Fruit fly (Drosophila melanogaster) whole organism, embryonic: ENCODE data around the gene CG10283.
A peak's percentile ranks its signal among the peaks of the same experiment; 100 is the strongest.

ENCODE experiments used
- CG10267 ChIP-seq: fragments of 200-800 bp; sonication (Bioruptor generic); optimal IDR thresholded peaks from 2 replicates; lab custom pipeline; 2018; ENCODE audit warnings: missing biosample characterization, mild to moderate bottlenecking, missing genetic modification characterization, moderate library complexity
- CG11504 ChIP-seq: fragments of 200-800 bp; sonication (Bioruptor generic); optimal IDR thresholded peaks from 3 replicates; lab custom pipeline; 2019; ENCODE audit warnings: missing biosample characterization, mild to moderate bottlenecking, missing genetic modification characterization, moderate library complexity
- CG12299 ChIP-seq: fragments of 200-800 bp; sonication (Bioruptor generic); optimal IDR thresholded peaks from 2 replicates; lab custom pipeline; 2018; ENCODE audit warnings: missing biosample characterization, mild to moderate bottlenecking, missing genetic modification characterization
- CG13894 ChIP-seq: fragments of 200-800 bp; sonication (Bioruptor generic); optimal IDR thresholded peaks from 3 replicates; lab custom pipeline; 2018; ENCODE audit warnings: missing biosample characterization, mild to moderate bottlenecking, missing genetic modification characterization, moderate library complexity
- CG14710 ChIP-seq: fragments of 200-800 bp; sonication (Bioruptor generic); optimal IDR thresholded peaks from 3 replicates; lab custom pipeline; 2019; ENCODE audit warnings: missing biosample characterization, mild to moderate bottlenecking, missing genetic modification characterization, moderate library complexity
- CG14860 ChIP-seq: fragments of 200-800 bp; sonication (Bioruptor generic); IDR thresholded peaks from 3 replicates; pipeline ENCODE4 v1.3.6; 2022; ENCODE audit warnings: missing biosample characterization, missing genetic modification characterization; ENCODE audit not compliant: partially characterized antibody
- CG17186 ChIP-seq: fragments of 200-800 bp; sonication (Bioruptor generic); optimal IDR thresholded peaks from 3 replicates; lab custom pipeline; 2017; ENCODE audit warnings: missing biosample characterization, missing genetic modification reagents, missing genetic modification characterization
- CG17361 ChIP-seq: fragments of 200-800 bp; sonication (Bioruptor generic); IDR thresholded peaks from 3 replicates; pipeline ENCODE4 v1.3.6; 2022; ENCODE audit warnings: missing biosample characterization, missing genetic modification characterization
- CG17829 ChIP-seq: fragments of 200-800 bp; optimal IDR thresholded peaks from 2 replicates; lab custom pipeline; 2019; ENCODE audit warnings: missing biosample characterization, mild to moderate bottlenecking, missing genetic modification characterization, moderate library complexity
- CG18262 ChIP-seq: fragments of 200-800 bp; optimal IDR thresholded peaks from 3 replicates; lab custom pipeline; 2019; ENCODE audit warnings: missing biosample characterization, mild to moderate bottlenecking, missing genetic modification characterization, moderate library complexity
- CG2712 ChIP-seq: fragments of 200-800 bp; optimal IDR thresholded peaks from 3 replicates; lab custom pipeline; 2019; ENCODE audit warnings: missing biosample characterization, mild to moderate bottlenecking, missing genetic modification characterization, moderate library complexity
- CG31441 ChIP-seq: fragments of 200-800 bp; sonication (Bioruptor generic); IDR thresholded peaks from 2 replicates; pipeline ENCODE4 v1.3.6; 2022; ENCODE audit warnings: missing biosample characterization, missing genetic modification characterization
- CG3281 ChIP-seq: fragments of 200-800 bp; sonication (Bioruptor generic); optimal IDR thresholded peaks from 3 replicates; lab custom pipeline; 2017; ENCODE audit warnings: missing biosample characterization, mild to moderate bottlenecking, missing genetic modification characterization
- CG34376 ChIP-seq: fragments of 200-800 bp; sonication (Bioruptor generic); optimal IDR thresholded peaks from 2 replicates; lab custom pipeline; 2018; ENCODE audit warnings: missing biosample characterization, mild to moderate bottlenecking, missing genetic modification characterization
- CG42726 ChIP-seq: fragments of 200-800 bp; sonication (Bioruptor generic); IDR thresholded peaks from 2 replicates; pipeline ENCODE4 v1.3.6; 2022; ENCODE audit warnings: missing biosample characterization, missing genetic modification characterization; ENCODE audit not compliant: partially characterized antibody
- CG7839 ChIP-seq: fragments of 200-800 bp; sonication (Bioruptor generic); optimal IDR thresholded peaks from 3 replicates; lab custom pipeline; 2018; ENCODE audit warnings: missing biosample characterization, mild to moderate bottlenecking, missing genetic modification characterization, moderate library complexity
- CG8290 ChIP-seq, 3 experiments: fragments of 200-800 bp; sonication (Bioruptor generic); optimal IDR thresholded peaks; 2 replicates each; lab custom pipeline; 2016 to 2019; ENCODE audit warnings: missing biosample characterization in 3 of 3, missing genetic modification characterization in 3 of 3, mild to moderate bottlenecking in 2 of 3, moderate library complexity in 1 of 3
- CG8388 ChIP-seq: fragments of 200-800 bp; sonication (Bioruptor generic); optimal IDR thresholded peaks from 2 replicates; lab custom pipeline; 2019; ENCODE audit warnings: missing biosample characterization, mild to moderate bottlenecking, missing genetic modification characterization, moderate library complexity
- CHES-1-like ChIP-seq: fragments of 200-800 bp; sonication (Bioruptor generic); optimal IDR thresholded peaks from 2 replicates; lab custom pipeline; 2016; ENCODE audit warnings: missing biosample characterization, missing genetic modification characterization
- CoRest ChIP-seq: fragments of 200-800 bp; sonication (Bioruptor generic); optimal IDR thresholded peaks from 3 replicates; lab custom pipeline; 2018; ENCODE audit warnings: missing biosample characterization, mild to moderate bottlenecking, missing genetic modification characterization, moderate library complexity
- D ChIP-seq, 2 experiments: fragments of 200-800 bp in 1 of 2; fragments of >200 bp in 1 of 2; sonication (Bioruptor generic) in 1 of 2; optimal IDR thresholded peaks; 2 replicates in 1 of 2; 3 replicates in 1 of 2; lab custom pipeline; 2017; ENCODE audit warnings: mild to moderate bottlenecking in 1 of 2, missing biosample characterization in 1 of 2, missing genetic modification characterization in 1 of 2, missing genetic modification reagents in 1 of 2
- Drgx ChIP-seq: fragments of 200-800 bp; sonication (Bioruptor generic); IDR thresholded peaks from 2 replicates; pipeline ENCODE4 v1.3.6; 2022; ENCODE audit warnings: missing biosample characterization, missing genetic modification characterization
- MBD-R2 ChIP-seq: fragments of 200-800 bp; sonication (Bioruptor generic); IDR thresholded peaks from 2 replicates; pipeline ENCODE4 v1.3.6; 2022; ENCODE audit warnings: missing biosample characterization, missing genetic modification characterization
- NK7.1 ChIP-seq: fragments of 200-800 bp; sonication (Bioruptor generic); optimal IDR thresholded peaks from 3 replicates; lab custom pipeline; 2016; ENCODE audit warnings: missing biosample characterization, missing genetic modification characterization
- Pdp1 ChIP-seq, 2 experiments: fragments of 200-800 bp; sonication (Bioruptor generic); optimal IDR thresholded peaks; 3 replicates each; lab custom pipeline; 2016; ENCODE audit warnings: missing biosample characterization in 2 of 2, missing genetic modification characterization in 2 of 2, mild to moderate bottlenecking in 1 of 2, moderate library complexity in 1 of 2
- Sox100B ChIP-seq: fragments of 200-800 bp; sonication (Bioruptor generic); optimal IDR thresholded peaks from 3 replicates; lab custom pipeline; 2018; ENCODE audit warnings: missing biosample characterization, mild to moderate bottlenecking, missing genetic modification characterization
- Sox102F ChIP-seq: fragments of 200-800 bp; sonication (Bioruptor generic); optimal IDR thresholded peaks from 2 replicates; lab custom pipeline; 2018; ENCODE audit warnings: missing biosample characterization, mild to moderate bottlenecking, missing genetic modification characterization, moderate library complexity
- Ssrp ChIP-seq: fragments of 200-800 bp; sonication (Bioruptor generic); optimal IDR thresholded peaks from 2 replicates; lab custom pipeline; 2018; ENCODE audit warnings: missing biosample characterization, mild to moderate bottlenecking, missing genetic modification characterization, moderate library complexity
- Trl ChIP-seq, 3 experiments: fragments of >200 bp in 2 of 3; fragments of 200-800 bp in 1 of 3; sonication (Bioruptor generic) in 1 of 3; optimal IDR thresholded peaks; 2 replicates in 1 of 3; 3 replicates in 2 of 3; lab custom pipeline; 2016 to 2017; ENCODE audit warnings: missing biosample characterization in 1 of 3, missing genetic modification characterization in 1 of 3
- Xrp1 ChIP-seq: fragments of 200-800 bp; sonication (Bioruptor generic); IDR thresholded peaks from 2 replicates; pipeline ENCODE4 v1.3.6; 2022; ENCODE audit warnings: missing biosample characterization, missing genetic modification characterization
- bowl ChIP-seq: fragments of 200-800 bp; sonication (Bioruptor generic); IDR thresholded peaks from 2 replicates; pipeline ENCODE4 v1.3.6; 2022; ENCODE audit warnings: missing biosample characterization, missing genetic modification characterization
- bsh ChIP-seq, 2 experiments: fragments of 200-800 bp; sonication (Bioruptor generic); optimal IDR thresholded peaks; 2 replicates each; lab custom pipeline; 2017 to 2018; ENCODE audit warnings: mild to moderate bottlenecking in 2 of 2, missing biosample characterization in 2 of 2, missing genetic modification characterization in 2 of 2, moderate library complexity in 1 of 2
- cg ChIP-seq: fragments of 200-800 bp; sonication (Bioruptor generic); optimal IDR thresholded peaks from 3 replicates; lab custom pipeline; 2019; ENCODE audit warnings: missing biosample characterization, mild to moderate bottlenecking, missing genetic modification characterization, moderate library complexity
- cwo ChIP-seq: fragments of 200-800 bp; sonication (Bioruptor generic); optimal IDR thresholded peaks from 3 replicates; lab custom pipeline; 2017; ENCODE audit warnings: missing biosample characterization, missing genetic modification characterization, mild to moderate bottlenecking, moderate library complexity, missing genetic modification reagents
- da ChIP-seq: fragments of 200-800 bp; sonication (Bioruptor generic); optimal IDR thresholded peaks from 2 replicates; lab custom pipeline; 2016; ENCODE audit warnings: missing biosample characterization, missing genetic modification characterization
- dmrt99B ChIP-seq: fragments of 200-800 bp; sonication (Bioruptor generic); optimal IDR thresholded peaks from 2 replicates; lab custom pipeline; 2018; ENCODE audit warnings: missing biosample characterization, mild to moderate bottlenecking, missing genetic modification characterization, moderate library complexity
- eve ChIP-seq, 2 experiments: fragments of >200 bp; optimal IDR thresholded peaks; 2 replicates each; lab custom pipeline; 2017; ENCODE audit warnings: missing biosample characterization in 2 of 2, missing genetic modification characterization in 2 of 2
- fd96Cb ChIP-seq: fragments of 200-800 bp; sonication (Bioruptor generic); optimal IDR thresholded peaks from 2 replicates; lab custom pipeline; 2018; ENCODE audit warnings: missing biosample characterization, mild to moderate bottlenecking, missing genetic modification characterization, moderate library complexity
- hbn ChIP-seq: fragments of 200-800 bp; sonication (Bioruptor generic); IDR thresholded peaks from 2 replicates; pipeline ENCODE4 v1.3.6; 2022; ENCODE audit warnings: missing biosample characterization, missing genetic modification characterization; ENCODE audit not compliant: partially characterized antibody
- jumu ChIP-seq: fragments of 200-800 bp; sonication (Bioruptor generic); optimal IDR thresholded peaks from 3 replicates; lab custom pipeline; 2016; ENCODE audit warnings: missing biosample characterization, missing genetic modification characterization
- kah ChIP-seq: fragments of 200-800 bp; sonication (Bioruptor generic); optimal IDR thresholded peaks from 2 replicates; lab custom pipeline; 2018; ENCODE audit warnings: missing biosample characterization, mild to moderate bottlenecking, missing genetic modification characterization
- lbe ChIP-seq: fragments of 200-800 bp; sonication (Bioruptor generic); optimal IDR thresholded peaks from 2 replicates; lab custom pipeline; 2016; ENCODE audit warnings: missing biosample characterization, mild to moderate bottlenecking, missing genetic modification characterization
- lola ChIP-seq, 3 experiments: fragments of >200 bp in 2 of 3; fragments of 200-800 bp in 1 of 3; sonication (Bioruptor generic) in 1 of 3; optimal IDR thresholded peaks; 2 replicates each; lab custom pipeline; 2017 to 2019; ENCODE audit warnings: missing biosample characterization in 3 of 3, missing genetic modification characterization in 3 of 3, mild to moderate bottlenecking in 1 of 3, moderate library complexity in 1 of 3
- phol ChIP-seq: fragments of 200-800 bp; sonication (Bioruptor generic); optimal IDR thresholded peaks from 3 replicates; lab custom pipeline; 2018; ENCODE audit warnings: missing biosample characterization, mild to moderate bottlenecking, missing genetic modification characterization, moderate library complexity
- sens ChIP-seq: fragments of 200-800 bp; sonication (Bioruptor generic); peaks from one replicate; lab custom pipeline; 2016; ENCODE audit warnings: missing biosample characterization, missing genetic modification characterization
- sqz ChIP-seq: fragments of 200-800 bp; sonication (Bioruptor generic); optimal IDR thresholded peaks from 3 replicates; lab custom pipeline; 2018; ENCODE audit warnings: missing biosample characterization, mild to moderate bottlenecking, missing genetic modification characterization
- trem ChIP-seq: fragments of 200-800 bp; optimal IDR thresholded peaks from 3 replicates; lab custom pipeline; 2019; ENCODE audit warnings: missing biosample characterization, mild to moderate bottlenecking, missing genetic modification characterization, moderate library complexity
- vvl ChIP-seq: fragments of 200-800 bp; sonication (Bioruptor generic); IDR thresholded peaks from 2 replicates; pipeline ENCODE4 v1.3.6; 2022; ENCODE audit warnings: missing biosample characterization, missing genetic modification characterization

CG10283 gene

DNA sequence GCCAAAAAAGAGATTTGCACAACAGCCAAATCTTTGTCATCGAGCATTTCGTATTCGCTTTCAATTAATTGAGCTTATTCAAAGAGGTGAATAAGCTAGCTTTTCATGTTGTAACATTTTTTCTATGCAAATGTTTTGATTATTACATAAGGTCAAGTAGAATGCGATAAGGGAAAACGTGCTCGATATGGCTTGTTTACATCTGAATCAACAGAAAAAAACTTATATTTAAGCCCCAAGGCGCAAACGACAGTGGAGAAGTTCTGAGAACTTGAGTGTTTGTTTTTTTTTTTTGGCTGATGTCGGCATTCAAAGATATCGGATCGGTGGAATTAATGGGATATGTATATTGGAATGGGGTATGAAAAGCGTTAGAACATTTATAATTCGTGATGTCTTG, 1.3 kb downstream of the CG10283 start:
- TF ChIP-seq sens (GFP tag; lab: Kevin White, UChicago) (peak; percentile 76), CG8290 (GFP tag; optimal IDR thresholded peaks at IDR 0.05; lab: Kevin White, UChicago) (no peak), CG8290 (tag; optimal IDR thresholded peaks at IDR 0.05; lab: Kevin White, UChicago) (no peak), CG14860 (GFP tag; lab: Robert Waterston, UW) (no peak), lbe (GFP tag; lab: Kevin White, UChicago) (no peak), NK7.1 (GFP tag; lab: Kevin White, UChicago) (no peak), CG42726 (no peak), CHES-1-like (GFP tag; lab: Kevin White, UChicago) (no peak), CG34376 (no peak), vvl (GFP tag; lab: Robert Waterston, UW) (peak; percentile 67; the same call in 1 of the 2 replicates), jumu (GFP tag; lab: Kevin White, UChicago) (no peak), kah (GFP tag; lab: Kevin White, UChicago) (no peak), Trl (optimal IDR thresholded peaks at IDR 0.05; lab: Kevin White, UChicago) (no peak), Trl (GFP tag; optimal IDR thresholded peaks at IDR 0.05; lab: Kevin White, UChicago) (no peak), eve (GFP tag; optimal IDR thresholded peaks at IDR 0.05; lab: Kevin White, UChicago) (peak in 1 of 2 experiments; percentile 45), CG17829 (tag; lab: Kevin White, UChicago) (no peak), CG13894 (tag; lab: Kevin White, UChicago) (peak; percentile 78), da (GFP tag; lab: Kevin White, UChicago) (no peak), Sox100B (peak; percentile 6), cg (no peak), sqz (peak; percentile 41), Pdp1 (GFP tag; optimal IDR thresholded peaks at IDR 0.05; lab: Kevin White, UChicago) (peak in 1 of 2 experiments; percentile 88), CG12299 (no peak), hbn (GFP tag; lab: Robert Waterston, UW) (no peak), CG3281 (no peak), cwo (peak; percentile 15)

DNA sequence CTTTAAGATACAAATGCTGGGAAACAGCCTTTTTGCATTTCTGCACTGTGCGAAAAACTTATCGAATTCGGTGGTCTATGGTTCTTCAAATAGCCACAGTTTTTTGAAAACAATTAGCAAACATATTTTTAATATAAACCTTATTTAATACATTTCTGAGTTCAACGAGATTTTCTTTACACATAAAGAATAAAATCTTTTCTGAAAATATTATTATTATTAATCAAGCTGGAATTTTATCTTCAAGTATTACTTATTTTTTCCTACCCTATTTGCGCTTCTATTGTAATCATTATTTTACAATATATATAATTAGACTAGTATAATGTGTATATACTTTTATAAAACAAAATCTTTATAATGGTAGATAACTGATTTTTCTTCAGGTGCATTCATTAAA, 2.1 kb downstream of the CG10283 start:
- TF ChIP-seq MBD-R2 (GFP tag; lab: Robert Waterston, UW) (no peak), Sox102F (GFP tag; lab: Kevin White, UChicago) (peak; percentile 20), CoRest (tag; lab: Kevin White, UChicago) (peak; percentile 14), CG17186 (GFP tag; lab: Kevin White, UChicago) (no peak), Ssrp (tag; lab: Kevin White, UChicago) (peak; percentile 34), CG2712 (tag; lab: Kevin White, UChicago) (peak; percentile 56), CG17829 (tag; lab: Kevin White, UChicago) (peak; percentile 5), trem (tag; lab: Kevin White, UChicago) (peak; percentile 5), Xrp1 (peak; percentile 27; the same call in 1 of the 2 replicates), CG34376 (no peak), CG10267 (tag; lab: Kevin White, UChicago) (peak; percentile 19), fd96Cb (tag; lab: Kevin White, UChicago) (peak; percentile 37), phol (tag; lab: Kevin White, UChicago) (peak; percentile 55), Drgx (0 out of 2 replicates have a peak, but pooled peaks have one; percentile 22), CG7839 (tag; lab: Kevin White, UChicago) (peak; percentile 23), bsh (GFP tag; optimal IDR thresholded peaks at IDR 0.05; lab: Kevin White, UChicago) (peak; percentile 41 to 48), bowl (no peak), CG14710 (tag; lab: Kevin White, UChicago) (peak; percentile 36), lola (GFP tag; optimal IDR thresholded peaks at IDR 0.05; lab: Kevin White, UChicago) (peak in 1 of 3 experiments; percentile 36), CG31441 (peak; percentile 49; the same call in 1 of the 2 replicates), CG11504 (tag; lab: Kevin White, UChicago) (peak; percentile 45), dmrt99B (peak; percentile 30), CG18262 (tag; lab: Kevin White, UChicago) (peak; percentile 72), CG17361 (GFP tag; lab: Robert Waterston, UW) (peak; percentile 54; the same call in 2 of the 3 replicates), CG8388 (GFP tag; lab: Kevin White, UChicago) (peak; percentile 31), D (optimal IDR thresholded peaks at IDR 0.05; lab: Kevin White, UChicago) (no peak), D (GFP tag; optimal IDR thresholded peaks at IDR 0.05; lab: Kevin White, UChicago) (peak; percentile 4)
